Worm (Caenorhabditis elegans): ENCODE data around the gene aakg-4.

DNA sequence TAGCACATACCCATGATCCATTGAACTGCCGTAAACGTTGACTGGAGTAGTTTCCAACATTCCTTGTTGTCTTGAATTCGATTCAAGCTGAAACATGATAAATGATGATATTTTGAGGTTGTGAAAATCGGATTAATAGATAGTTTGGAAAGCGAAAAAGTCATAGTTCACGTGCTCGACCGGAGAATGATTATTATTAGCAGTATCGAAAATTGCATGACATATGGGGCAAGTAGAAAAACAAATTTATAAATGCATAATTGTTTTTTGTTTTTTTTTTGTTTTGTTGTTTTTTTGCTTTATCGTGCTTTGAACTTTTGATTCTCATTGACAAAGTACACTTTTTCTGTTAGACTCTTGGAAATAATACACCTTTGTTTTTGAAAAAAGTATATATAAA lies at the start of gene aakg-4:
- TF ChIP-seq ceh-28 (tag; optimal IDR thresholded peaks at IDR 0.05) = no peak
- no peak for TF ChIP-seq nhr-111 (GFP tag; optimal IDR thresholded peaks at IDR 0.05)
- no peak for TF ChIP-seq skn-1 (tag; optimal IDR thresholded peaks at IDR 0.05)
- no peak for TF ChIP-seq hif-1 (tag; optimal IDR thresholded peaks at IDR 0.05)
- no peak for TF ChIP-seq unc-130 (GFP tag; optimal IDR thresholded peaks at IDR 0.05)
- TF ChIP-seq lin-13 (GFP tag; optimal IDR thresholded peaks at IDR 0.05) = no peak
- TF ChIP-seq nhr-76 (tag; optimal IDR thresholded peaks at IDR 0.05) = no peak
- no peak for TF ChIP-seq ama-1 (optimal IDR thresholded peaks at IDR 0.05)
